Worm (Caenorhabditis elegans) whole organism, late embryonic: ENCODE measurements around the gene Y43C5B.3.

ENCODE experiments used
- ama-1 ChIP-seq: fragments of 150-350 bp; optimal IDR thresholded peaks from 2 replicates; lab custom pipeline; 2014
- ceh-19 ChIP-seq: fragments of 200-800 bp; sonication (Bioruptor generic); optimal IDR thresholded peaks from 2 replicates; lab custom pipeline; 2018; ENCODE audit warnings: mild to moderate bottlenecking, missing genetic modification characterization, missing compliant biosample characterization
- dmd-4 ChIP-seq: sonication (generic microtip); optimal IDR thresholded peaks from 2 replicates; lab custom pipeline; 2016; ENCODE audit warnings: borderline replicate concordance, missing genetic modification characterization, missing compliant biosample characterization
- elt-2 ChIP-seq: sonication (generic microtip); optimal IDR thresholded peaks from 2 replicates; lab custom pipeline; 2016; ENCODE audit warnings: missing genetic modification reagents, missing genetic modification characterization, missing compliant biosample characterization
- fax-1 ChIP-seq: sonication (generic microtip); optimal IDR thresholded peaks from 2 replicates; lab custom pipeline; 2016; ENCODE audit warnings: missing genotype, missing genetic modification characterization, missing compliant biosample characterization
- hlh-30 ChIP-seq: sonication (generic microtip); optimal IDR thresholded peaks from 2 replicates; lab custom pipeline; 2017; ENCODE audit warnings: antibody characterized with exemption, missing genetic modification characterization, missing compliant biosample characterization; ENCODE audit not compliant: insufficient read depth
- odd-2 ChIP-seq: sonication (generic microtip); optimal IDR thresholded peaks from 2 replicates; lab custom pipeline; 2017; ENCODE audit warnings: antibody characterized with exemption, mild to moderate bottlenecking, missing genetic modification characterization, missing compliant biosample characterization
- sox-4 ChIP-seq: sonication (generic microtip); optimal IDR thresholded peaks from 2 replicates; lab custom pipeline; 2017; ENCODE audit warnings: mild to moderate bottlenecking, missing genetic modification characterization, inconsistent platforms, missing compliant biosample characterization

ce11 chrIV:10310329-10310728 lies 40.1 kb upstream of the Y43C5B.3 start, which contains the start of gene R09E10.8:
- TF ChIP-seq odd-2 (tag; lab: Kevin White, UChicago), result no peak
- no peak for TF ChIP-seq ceh-19
- TF ChIP-seq sox-4 (tag; lab: Kevin White, UChicago), result no peak
- TF ChIP-seq dmd-4, result no peak
- TF ChIP-seq ama-1, result no peak
- TF ChIP-seq hlh-30 (tag; lab: Kevin White, UChicago), result no peak
- no peak for TF ChIP-seq elt-2 (tag; lab: Kevin White, UChicago)
- TF ChIP-seq fax-1 (tag; lab: Kevin White, UChicago), result no peak
